Worm (Caenorhabditis elegans) whole organism, early embryonic: ENCODE data around the gene C05B5.12.
A peak's percentile ranks its signal among the peaks of the same experiment; 100 is the strongest.

Experiments
- B0310.2 ChIP-seq: sonication (generic microtip); optimal IDR thresholded peaks from 2 replicates; lab custom pipeline; 2016; ENCODE audit warnings: mild to moderate bottlenecking, missing genetic modification characterization, missing compliant biosample characterization
- F13C5.2 ChIP-seq: sonication (generic microtip); optimal IDR thresholded peaks from 2 replicates; lab custom pipeline; 2017; ENCODE audit warnings: mild to moderate bottlenecking, missing genetic modification characterization, inconsistent platforms, missing compliant biosample characterization
- aly-1 ChIP-seq: sonication (generic microtip); optimal IDR thresholded peaks from 2 replicates; lab custom pipeline; 2016; ENCODE audit warnings: missing genetic modification characterization, missing compliant biosample characterization
- ama-1 ChIP-seq: fragments of 150-350 bp; optimal IDR thresholded peaks from 2 replicates; lab custom pipeline; 2014
- ceh-13 ChIP-seq: fragments of 200-800 bp; sonication (Bioruptor generic); optimal IDR thresholded peaks from 2 replicates; lab custom pipeline; 2018; ENCODE audit warnings: mild to moderate bottlenecking, missing genetic modification characterization, missing compliant biosample characterization
- ceh-36 ChIP-seq: sonication (generic microtip); optimal IDR thresholded peaks from 2 replicates; lab custom pipeline; 2016; ENCODE audit warnings: missing genetic modification characterization, inconsistent platforms, missing compliant biosample characterization
- ets-7 ChIP-seq: sonication (generic microtip); optimal IDR thresholded peaks from 2 replicates; lab custom pipeline; 2016; ENCODE audit warnings: missing genotype, missing genetic modification characterization, missing compliant biosample characterization
- flt-1 ChIP-seq: fragments of 200-800 bp; sonication (Bioruptor generic); IDR thresholded peaks from 2 replicates; pipeline ENCODE4 v1.3.6; 2022; ENCODE audit warnings: missing genetic modification characterization, missing compliant biosample characterization
- hmbx-1 ChIP-seq: sonication (generic microtip); optimal IDR thresholded peaks from 2 replicates; lab custom pipeline; 2016; ENCODE audit warnings: mild to moderate bottlenecking, missing genetic modification characterization, missing compliant biosample characterization
- hmg-4 ChIP-seq: fragments of 200-800 bp; sonication (Bioruptor generic); optimal IDR thresholded peaks from 2 replicates; lab custom pipeline; 2018; ENCODE audit warnings: mild to moderate bottlenecking, missing genetic modification characterization, missing compliant biosample characterization
- hnd-1 ChIP-seq: sonication (generic microtip); optimal IDR thresholded peaks from 2 replicates; lab custom pipeline; 2016; ENCODE audit warnings: missing genetic modification characterization, missing compliant biosample characterization
- pes-1 ChIP-seq: fragments of 200-800 bp; sonication (Bioruptor generic); IDR thresholded peaks from 2 replicates; pipeline ENCODE4 v1.3.6; 2022; ENCODE audit warnings: missing genetic modification reagents, missing genetic modification characterization, missing compliant biosample characterization
- scrt-1 ChIP-seq: fragments of 200-800 bp; sonication (Bioruptor generic); IDR thresholded peaks from 2 replicates; pipeline ENCODE4 v1.3.6; 2022; ENCODE audit warnings: missing genetic modification characterization, missing compliant biosample characterization
- sea-1 ChIP-seq: fragments of 200-800 bp; sonication (Bioruptor generic); conservative IDR thresholded peaks from 2 replicates; pipeline ENCODE4 v1.3.6; 2022; ENCODE audit warnings: missing genetic modification characterization, missing compliant biosample characterization
- tbx-11 ChIP-seq: fragments of 200-800 bp; sonication (Bioruptor generic); IDR thresholded peaks from 2 replicates; pipeline ENCODE4 v1.3.6; 2022; ENCODE audit warnings: missing genetic modification characterization, missing compliant biosample characterization
- tbx-37 ChIP-seq: fragments of 200-800 bp; sonication (Bioruptor generic); conservative IDR thresholded peaks from 2 replicates; pipeline ENCODE4 v1.3.6; 2022; ENCODE audit warnings: missing genetic modification reagents, missing genetic modification characterization, missing compliant biosample characterization
- tra-4 ChIP-seq: sonication (generic microtip); optimal IDR thresholded peaks from 2 replicates; lab custom pipeline; 2017; ENCODE audit warnings: missing genetic modification characterization, missing compliant biosample characterization

Gene C05B5.12

DNA sequence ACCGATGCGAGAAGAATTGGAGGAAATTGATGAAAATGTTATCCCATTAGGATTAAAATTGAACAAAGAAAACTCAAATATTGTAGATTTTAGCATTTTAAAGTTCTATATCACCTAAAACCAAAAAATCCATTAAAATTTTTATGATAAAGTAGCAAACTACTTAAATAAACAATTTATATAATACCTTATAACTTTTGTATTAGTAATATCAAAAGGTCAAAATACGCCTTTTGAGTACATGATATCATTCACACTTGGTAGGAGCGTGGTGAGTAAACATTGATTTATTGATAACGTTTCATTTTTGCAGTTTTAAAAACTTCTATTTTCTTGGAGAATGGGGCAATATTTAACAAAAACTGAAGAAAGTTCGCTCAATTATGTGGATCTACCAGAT is 13.9 kb downstream of the C05B5.12 start, which contains the start of gene C05B5.5:
C05B5.5 (plus strand) TSS at position 301 of the 400 bp plus-strand sequence.
- no peak for TF ChIP-seq ama-1 (lab: Kevin White, UChicago)
- no peak for TF ChIP-seq hnd-1
- no peak for TF ChIP-seq ets-7 (tag; lab: Kevin White, UChicago)
- TF ChIP-seq F13C5.2 (tag; lab: Kevin White, UChicago) = no peak
- TF ChIP-seq hmg-4 = no peak
- no peak for TF ChIP-seq hmbx-1 (tag; lab: Kevin White, UChicago)
- no peak for TF ChIP-seq ceh-36
- no peak for TF ChIP-seq aly-1 (tag; lab: Kevin White, UChicago)
- TF ChIP-seq flt-1 (GFP tag; lab: Robert Waterston, UW) = no peak
- no peak for TF ChIP-seq sea-1 (GFP tag; lab: Robert Waterston, UW)
- TF ChIP-seq tbx-37 = no peak
- TF ChIP-seq tbx-11 (GFP tag; lab: Robert Waterston, UW) = no peak
- no peak for TF ChIP-seq ceh-13 (GFP tag; lab: Kevin White, UChicago)
- TF ChIP-seq pes-1 = no peak
- TF ChIP-seq tra-4 (tag; lab: Kevin White, UChicago) = no peak
- no peak for TF ChIP-seq B0310.2 (tag; lab: Kevin White, UChicago)
- TF ChIP-seq scrt-1 (GFP tag; lab: Robert Waterston, UW) = no peak

DNA sequence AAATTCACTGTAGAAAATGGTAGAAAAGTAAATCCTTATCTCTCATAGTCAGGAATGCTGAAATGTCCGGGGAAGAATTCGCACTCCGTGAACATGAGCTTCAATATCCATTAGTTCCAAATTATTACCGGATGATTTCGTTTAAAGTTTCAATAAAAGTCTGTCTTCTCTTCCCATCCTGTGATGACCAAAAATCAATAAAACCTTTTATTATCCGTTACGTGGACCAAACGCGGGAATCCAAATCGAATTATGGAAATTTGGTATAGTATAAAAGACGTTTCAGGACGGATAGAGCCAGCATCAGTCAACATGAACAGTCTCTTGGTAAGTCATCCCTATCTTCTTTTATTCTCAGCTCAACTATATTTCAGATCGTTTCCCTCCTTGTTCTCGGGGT is 17.0 kb downstream of the C05B5.12 start, which contains the start of gene C05B5.11:
C05B5.11 (plus strand) TSS at position 301 of the 400 bp plus-strand sequence.
- TF ChIP-seq F13C5.2 (tag; lab: Kevin White, UChicago) (no peak), hnd-1 (no peak), tra-4 (tag; lab: Kevin White, UChicago) (no peak), aly-1 (tag; lab: Kevin White, UChicago) (no peak), tbx-11 (GFP tag; lab: Robert Waterston, UW) (no peak), ets-7 (tag; lab: Kevin White, UChicago) (no peak)

DNA sequence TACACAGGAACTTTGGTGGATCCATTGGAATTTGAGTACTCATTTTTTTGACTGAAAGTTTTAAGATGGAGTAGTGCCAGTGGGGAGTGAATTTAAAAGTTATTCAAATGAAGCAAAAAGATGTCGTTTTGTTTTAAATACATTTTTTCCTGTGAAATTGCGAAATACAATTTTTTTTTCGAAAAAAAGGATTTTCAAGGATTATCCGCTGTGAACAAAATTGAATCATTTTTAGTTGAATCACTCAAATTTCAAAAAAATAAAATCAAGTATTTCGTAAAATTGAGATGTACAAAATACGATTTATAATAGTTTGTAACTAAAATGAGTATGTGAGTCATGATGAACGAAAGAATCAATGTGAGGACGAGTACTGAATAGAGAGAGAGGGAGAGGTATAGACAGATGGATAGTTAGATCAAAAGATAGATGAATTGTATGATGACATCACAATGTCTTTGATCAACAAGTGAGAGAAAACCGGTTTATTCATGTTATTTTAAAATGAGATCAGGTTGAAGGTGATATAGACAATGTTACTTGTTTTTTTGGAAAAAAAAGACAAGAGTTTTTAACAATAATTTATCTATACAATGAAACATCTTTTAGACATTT is 19.7 kb downstream of the C05B5.12 start, which contains the start of gene C05B5.8:
C05B5.8 (minus strand) TSS at position 51 of the 615 bp plus-strand sequence.
- no peak for TF ChIP-seq ceh-36
- no peak for TF ChIP-seq hmbx-1 (tag; lab: Kevin White, UChicago)
- no peak for TF ChIP-seq ama-1 (lab: Kevin White, UChicago)
- TF ChIP-seq sea-1 (GFP tag; lab: Robert Waterston, UW) = no peak
- TF ChIP-seq hnd-1 = no peak
- no peak for TF ChIP-seq tbx-11 (GFP tag; lab: Robert Waterston, UW)
- TF ChIP-seq aly-1 (tag; lab: Kevin White, UChicago) = no peak
- TF ChIP-seq tbx-37 = no peak

DNA sequence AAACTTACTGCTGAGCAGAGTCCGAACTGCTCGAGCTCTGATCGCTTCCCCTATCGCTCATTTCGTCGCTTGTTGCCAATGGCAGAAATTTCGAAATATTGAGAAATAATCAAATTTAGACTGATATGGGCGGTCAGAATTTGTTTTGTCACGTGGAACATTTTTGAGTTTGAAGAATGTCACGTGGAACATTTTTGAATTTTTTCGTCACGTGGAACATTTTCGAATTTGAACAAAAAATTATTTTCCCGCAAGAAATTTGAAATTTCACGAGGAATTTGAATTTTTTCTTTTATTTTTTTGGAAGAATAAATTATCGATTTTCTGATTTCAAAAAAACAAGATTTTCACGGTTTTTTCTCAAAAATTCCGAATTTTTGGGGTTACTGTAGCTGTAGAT is 22.9 kb downstream of the C05B5.12 start, which contains the start of gene fbxa-155:
fbxa-155 (minus strand) TSS at position 101 of the 400 bp plus-strand sequence.
- TF ChIP-seq hmg-4 (no peak), scrt-1 (GFP tag; lab: Robert Waterston, UW) (no peak), aly-1 (tag; lab: Kevin White, UChicago) (no peak), tra-4 (tag; lab: Kevin White, UChicago) (no peak), tbx-37 (no peak), tbx-11 (GFP tag; lab: Robert Waterston, UW) (no peak), pes-1 (no peak), hnd-1 (no peak), ets-7 (tag; lab: Kevin White, UChicago) (no peak), hmbx-1 (tag; lab: Kevin White, UChicago) (no peak), F13C5.2 (tag; lab: Kevin White, UChicago) (no peak)

DNA sequence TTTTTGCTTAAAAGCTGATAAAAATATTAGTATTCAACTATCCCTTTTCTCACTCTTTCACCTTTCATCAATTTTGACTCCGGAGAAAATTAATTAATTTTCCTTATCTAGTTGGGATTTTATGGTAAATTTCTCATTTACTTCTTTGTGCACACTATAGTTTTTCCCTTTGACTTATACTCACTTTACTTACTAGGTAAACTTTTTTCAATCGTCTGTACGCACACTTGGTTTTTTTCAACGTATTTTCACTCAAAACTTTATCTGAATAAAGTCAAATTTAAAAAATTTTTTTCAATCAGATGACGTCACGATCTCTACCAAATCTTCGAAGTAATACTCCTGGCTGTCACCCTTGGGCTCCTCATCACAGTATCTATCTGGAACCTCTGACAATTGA is 25.0 kb downstream of the C05B5.12 start, which contains the start of gene C05B5.16:
C05B5.16 (plus strand) TSS at position 301 of the 400 bp plus-strand sequence.
- no peak for TF ChIP-seq ceh-36

DNA sequence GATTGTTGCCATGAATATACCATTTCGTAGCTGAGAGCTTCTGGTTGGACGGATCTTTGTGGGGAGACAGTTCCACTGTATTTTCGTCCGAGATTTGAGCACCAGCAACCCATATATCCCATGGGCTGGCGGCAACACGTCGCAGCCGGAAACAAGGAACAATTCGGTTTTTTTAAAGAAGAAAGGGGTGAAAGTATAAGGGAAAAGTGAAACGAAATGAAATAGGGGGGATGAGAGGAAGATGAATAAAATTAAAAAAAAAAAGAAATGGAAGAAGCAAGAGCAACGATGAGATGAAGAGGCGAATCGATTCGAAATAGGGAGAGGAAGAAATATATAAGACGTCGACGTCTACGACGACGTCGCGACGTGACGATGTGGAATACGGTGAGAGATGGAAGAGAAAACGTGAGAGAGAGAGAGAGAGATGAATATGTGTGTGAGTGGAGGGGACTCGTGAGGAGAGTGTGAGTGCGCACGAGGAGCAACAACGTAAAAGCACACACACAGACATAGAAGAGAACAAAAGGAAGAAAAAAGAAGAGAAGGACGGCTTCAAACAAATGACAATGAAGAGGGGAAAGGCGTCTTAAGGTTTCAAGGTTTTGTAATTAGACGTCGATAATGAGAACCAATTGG is 29.4 kb downstream of the C05B5.12 start, which contains the start of gene rgs-1:
rgs-1 (minus strand) TSS at position 146 of the 639 bp plus-strand sequence.
- TF ChIP-seq F13C5.2 (tag; lab: Kevin White, UChicago) (peak; percentile 17), tra-4 (tag; lab: Kevin White, UChicago) (no peak)

DNA sequence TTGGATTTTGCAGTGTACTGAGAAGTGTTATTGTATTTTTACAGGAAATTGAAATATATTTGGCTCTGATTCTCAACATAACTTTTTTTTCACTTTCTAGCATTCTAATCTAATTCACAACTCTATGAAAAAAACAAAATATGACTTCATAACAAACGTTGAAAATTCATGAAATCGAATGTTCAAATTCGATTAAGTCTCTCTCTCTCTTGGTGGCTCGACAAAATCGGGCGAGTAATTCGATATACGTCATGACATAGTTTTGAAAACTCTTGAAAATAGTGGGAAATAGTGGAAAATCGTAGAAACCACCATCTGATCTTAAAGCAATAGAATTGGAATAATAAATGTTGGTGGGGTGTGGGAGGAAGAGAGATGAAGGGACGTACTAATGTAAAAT is 30.8 kb downstream of the C05B5.12 start:
- TF ChIP-seq tra-4 (tag; lab: Kevin White, UChicago) (no peak), hmbx-1 (tag; lab: Kevin White, UChicago) (no peak), ceh-36 (no peak), hnd-1 (no peak), flt-1 (GFP tag; lab: Robert Waterston, UW) (no peak)

DNA sequence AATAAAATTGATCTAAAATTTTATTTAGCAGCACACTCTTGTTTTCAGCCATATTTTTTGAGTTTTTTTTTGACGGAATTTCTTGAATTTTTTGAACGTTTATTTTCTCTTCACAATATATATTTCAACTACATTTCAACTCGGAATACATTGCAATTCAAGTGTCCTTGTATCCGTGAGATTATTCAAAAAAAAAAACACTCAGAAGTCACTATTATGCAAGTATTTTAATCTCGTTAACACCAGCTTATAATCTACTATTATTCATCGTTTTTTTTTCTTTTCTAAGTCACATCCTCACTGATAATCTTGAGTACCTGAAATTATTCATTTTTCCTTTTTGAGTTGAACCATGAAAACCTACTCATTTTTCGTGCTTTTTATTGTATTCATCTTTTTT is 36.3 kb downstream of the C05B5.12 start, which contains the start of gene ins-21:
ins-21 (plus strand) TSS at position 301 of the 400 bp plus-strand sequence.
- TF ChIP-seq ceh-36 = no peak
- no peak for TF ChIP-seq tra-4 (tag; lab: Kevin White, UChicago)
- no peak for TF ChIP-seq hnd-1
- no peak for TF ChIP-seq tbx-11 (GFP tag; lab: Robert Waterston, UW)
- TF ChIP-seq tbx-37 = no peak
- TF ChIP-seq flt-1 (GFP tag; lab: Robert Waterston, UW) = no peak
- no peak for TF ChIP-seq pes-1
- no peak for TF ChIP-seq hmg-4
- TF ChIP-seq ama-1 (lab: Kevin White, UChicago) = no peak
- no peak for TF ChIP-seq F13C5.2 (tag; lab: Kevin White, UChicago)
- no peak for TF ChIP-seq ceh-13 (GFP tag; lab: Kevin White, UChicago)
- TF ChIP-seq aly-1 (tag; lab: Kevin White, UChicago) = no peak
- TF ChIP-seq ets-7 (tag; lab: Kevin White, UChicago) = no peak
- no peak for TF ChIP-seq sea-1 (GFP tag; lab: Robert Waterston, UW)
